Fruit fly (Drosophila melanogaster) whole organism, embryonic: ENCODE data around the gene wwk.

Experiments
- Aef1 ChIP-seq: fragments of 200-800 bp; sonication (Bioruptor generic); IDR thresholded peaks from 3 replicates; pipeline ENCODE4 v1.3.6; 2022; ENCODE audit warnings: missing biosample characterization, missing genetic modification characterization
- CG11723 ChIP-seq: fragments of 200-800 bp; sonication (Bioruptor generic); optimal IDR thresholded peaks from 2 replicates; lab custom pipeline; 2017; ENCODE audit warnings: missing biosample characterization, mild to moderate bottlenecking, missing genetic modification characterization
- CG12104 ChIP-seq: fragments of 200-800 bp; sonication (Bioruptor generic); optimal IDR thresholded peaks from 3 replicates; lab custom pipeline; 2016; ENCODE audit warnings: missing biosample characterization, missing genetic modification characterization
- CG12659 ChIP-seq: fragments of 200-800 bp; sonication (Bioruptor generic); optimal IDR thresholded peaks from 3 replicates; lab custom pipeline; 2017; ENCODE audit warnings: mild to moderate bottlenecking, missing biosample characterization, missing genetic modification reagents, missing genetic modification characterization
- CG13287 ChIP-seq: fragments of 200-800 bp; sonication (Bioruptor generic); IDR thresholded peaks from 2 replicates; pipeline ENCODE4 v1.3.6; 2022; ENCODE audit warnings: missing biosample characterization, missing genetic modification characterization; ENCODE audit not compliant: partially characterized antibody
- CG17186 ChIP-seq: fragments of 200-800 bp; sonication (Bioruptor generic); optimal IDR thresholded peaks from 3 replicates; lab custom pipeline; 2017; ENCODE audit warnings: missing biosample characterization, missing genetic modification reagents, missing genetic modification characterization
- CG17359 ChIP-seq: fragments of 200-800 bp; sonication (Bioruptor generic); optimal IDR thresholded peaks from 3 replicates; lab custom pipeline; 2018; ENCODE audit warnings: missing biosample characterization, mild to moderate bottlenecking, missing genetic modification characterization, moderate library complexity
- CG2202 ChIP-seq: fragments of 200-800 bp; sonication (Bioruptor generic); optimal IDR thresholded peaks from 2 replicates; lab custom pipeline; 2018; ENCODE audit warnings: missing biosample characterization, mild to moderate bottlenecking, missing genetic modification characterization
- CG2889 ChIP-seq: fragments of 200-800 bp; sonication (Bioruptor generic); IDR thresholded peaks from 3 replicates; pipeline ENCODE4 v1.3.6; 2022; ENCODE audit warnings: missing biosample characterization, missing genetic modification characterization
- CG31224 ChIP-seq: fragments of 200-800 bp; sonication (Bioruptor generic); IDR thresholded peaks from 2 replicates; pipeline ENCODE4 v1.3.6; 2022; ENCODE audit warnings: missing biosample characterization, missing genetic modification characterization
- CG3407 ChIP-seq: fragments of 200-800 bp; sonication (Bioruptor generic); optimal IDR thresholded peaks from 2 replicates; lab custom pipeline; 2018; ENCODE audit warnings: missing biosample characterization, mild to moderate bottlenecking, missing genetic modification characterization
- CG34224 ChIP-seq: fragments of 200-800 bp; sonication (Bioruptor generic); IDR thresholded peaks from 3 replicates; pipeline ENCODE4 v1.3.6; 2022; ENCODE audit warnings: missing biosample characterization, missing genetic modification characterization; ENCODE audit not compliant: partially characterized antibody
- CG4360 ChIP-seq: fragments of 200-800 bp; sonication (Bioruptor generic); IDR thresholded peaks from 2 replicates; pipeline ENCODE4 v1.3.6; 2022; ENCODE audit warnings: missing biosample characterization, missing genetic modification characterization
- CG6854 ChIP-seq: fragments of 200-800 bp; sonication (Bioruptor generic); optimal IDR thresholded peaks from 3 replicates; lab custom pipeline; 2017; ENCODE audit warnings: missing biosample characterization, mild to moderate bottlenecking, missing genetic modification characterization
- CG8089 ChIP-seq: fragments of 200-800 bp; sonication (Bioruptor generic); optimal IDR thresholded peaks from 3 replicates; lab custom pipeline; 2016; ENCODE audit warnings: missing biosample characterization, missing genetic modification characterization
- CG8388 ChIP-seq: fragments of 200-800 bp; sonication (Bioruptor generic); optimal IDR thresholded peaks from 2 replicates; lab custom pipeline; 2019; ENCODE audit warnings: missing biosample characterization, mild to moderate bottlenecking, missing genetic modification characterization, moderate library complexity
- CHES-1-like ChIP-seq: fragments of 200-800 bp; sonication (Bioruptor generic); optimal IDR thresholded peaks from 2 replicates; lab custom pipeline; 2016; ENCODE audit warnings: missing biosample characterization, missing genetic modification characterization
- Dll ChIP-seq: fragments of 200-800 bp; sonication (Bioruptor generic); IDR thresholded peaks from 4 replicates; pipeline ENCODE4 v1.3.6; 2022; ENCODE audit warnings: missing biosample characterization, missing genetic modification characterization; ENCODE audit not compliant: partially characterized antibody
- Doc2 ChIP-seq: fragments of 200-800 bp; sonication (Bioruptor generic); IDR thresholded peaks from 2 replicates; pipeline ENCODE4 v1.3.6; 2022; ENCODE audit warnings: missing biosample characterization, missing genetic modification characterization
- Dref ChIP-seq: fragments of 200-800 bp; sonication (Bioruptor generic); IDR thresholded peaks from 2 replicates; pipeline ENCODE4 v1.3.6; 2022; ENCODE audit warnings: missing biosample characterization, missing genetic modification characterization
- Med ChIP-seq: fragments of 200-800 bp; sonication (Bioruptor generic); peaks from one replicate; lab custom pipeline; 2016; ENCODE audit warnings: missing biosample characterization, missing genetic modification characterization, mild to moderate bottlenecking, inconsistent platforms, moderate library complexity
- NC2β ChIP-seq: fragments of 200-800 bp; sonication (Bioruptor generic); optimal IDR thresholded peaks from 2 replicates; lab custom pipeline; 2016; ENCODE audit warnings: missing biosample characterization, missing genetic modification characterization
- Oaz ChIP-seq: fragments of 200-800 bp; sonication (Bioruptor generic); IDR thresholded peaks from 2 replicates; pipeline ENCODE4 v1.3.6; 2022; ENCODE audit warnings: missing biosample characterization, missing genetic modification characterization
- Sry-β ChIP-seq: fragments of 200-800 bp; sonication (Bioruptor generic); optimal IDR thresholded peaks from 2 replicates; lab custom pipeline; 2018; ENCODE audit warnings: missing biosample characterization, mild to moderate bottlenecking, missing genetic modification characterization, moderate library complexity
- abd-A ChIP-seq: fragments of 200-800 bp; sonication (Bioruptor generic); optimal IDR thresholded peaks from 3 replicates; lab custom pipeline; 2019; ENCODE audit warnings: missing biosample characterization, mild to moderate bottlenecking, missing genetic modification characterization, moderate library complexity
- al ChIP-seq: fragments of 200-800 bp; sonication (Bioruptor generic); IDR thresholded peaks from 2 replicates; pipeline ENCODE4 v1.3.6; 2022; ENCODE audit warnings: missing biosample characterization, missing genetic modification characterization
- ase ChIP-seq: fragments of 200-800 bp; sonication (Bioruptor generic); IDR thresholded peaks from 3 replicates; pipeline ENCODE4 v1.3.6; 2022; ENCODE audit warnings: missing biosample characterization, missing genetic modification characterization
- bowl ChIP-seq: fragments of 200-800 bp; sonication (Bioruptor generic); IDR thresholded peaks from 2 replicates; pipeline ENCODE4 v1.3.6; 2022; ENCODE audit warnings: missing biosample characterization, missing genetic modification characterization
- chn ChIP-seq: fragments of 200-800 bp; sonication (Bioruptor generic); optimal IDR thresholded peaks from 2 replicates; lab custom pipeline; 2016; ENCODE audit warnings: missing biosample characterization, missing genetic modification characterization
- gce ChIP-seq: fragments of 200-800 bp; sonication (Bioruptor generic); IDR thresholded peaks from 3 replicates; pipeline ENCODE4 v1.3.6; 2022; ENCODE audit warnings: missing biosample characterization, missing genetic modification characterization
- gcm ChIP-seq: fragments of 200-800 bp; sonication (Bioruptor generic); optimal IDR thresholded peaks from 2 replicates; lab custom pipeline; 2019; ENCODE audit warnings: missing biosample characterization, mild to moderate bottlenecking, missing genetic modification characterization, moderate library complexity
- gem ChIP-seq: fragments of 200-800 bp; sonication (Bioruptor generic); optimal IDR thresholded peaks from 2 replicates; lab custom pipeline; 2019; ENCODE audit warnings: missing biosample characterization, mild to moderate bottlenecking, missing genetic modification characterization, moderate library complexity
- ham ChIP-seq: fragments of 200-800 bp; sonication (Bioruptor generic); IDR thresholded peaks from 2 replicates; pipeline ENCODE4 v1.3.6; 2022; ENCODE audit warnings: missing biosample characterization, missing genetic modification characterization
- hth ChIP-seq: fragments of >200 bp; optimal IDR thresholded peaks from 2 replicates; lab custom pipeline; 2017; ENCODE audit warnings: inconsistent platforms
- inv ChIP-seq: fragments of 200-800 bp; sonication (Bioruptor generic); IDR thresholded peaks from 2 replicates; pipeline ENCODE4 v1.3.6; 2022; ENCODE audit warnings: missing biosample characterization, missing genetic modification characterization; ENCODE audit not compliant: partially characterized antibody
- jigr1 ChIP-seq: fragments of 200-800 bp; sonication (Bioruptor generic); IDR thresholded peaks from 3 replicates; pipeline ENCODE4 v1.3.6; 2022; ENCODE audit warnings: missing biosample characterization, missing genetic modification characterization
- ken ChIP-seq: fragments of 200-800 bp; sonication (Bioruptor generic); IDR thresholded peaks from 3 replicates; pipeline ENCODE4 v1.3.6; 2022; ENCODE audit warnings: missing biosample characterization, missing genetic modification characterization
- luna ChIP-seq: fragments of 200-800 bp; sonication (Bioruptor generic); optimal IDR thresholded peaks from 2 replicates; lab custom pipeline; 2016; ENCODE audit warnings: missing biosample characterization, missing genetic modification characterization
- mld ChIP-seq: fragments of 200-800 bp; sonication (Bioruptor generic); IDR thresholded peaks from 3 replicates; pipeline ENCODE4 v1.3.6; 2022; ENCODE audit warnings: missing biosample characterization, missing genetic modification characterization; ENCODE audit not compliant: partially characterized antibody
- onecut ChIP-seq: fragments of 200-800 bp; sonication (Bioruptor generic); IDR thresholded peaks from 2 replicates; pipeline ENCODE4 v1.3.6; 2022; ENCODE audit warnings: missing biosample characterization, missing genetic modification characterization
- peb ChIP-seq: fragments of 200-800 bp; sonication (Bioruptor generic); IDR thresholded peaks from 2 replicates; pipeline ENCODE4 v1.3.6; 2022; ENCODE audit warnings: missing biosample characterization, missing genetic modification characterization
- salm ChIP-seq: fragments of 200-800 bp; sonication (Bioruptor generic); optimal IDR thresholded peaks from 2 replicates; lab custom pipeline; 2018; ENCODE audit warnings: missing biosample characterization, mild to moderate bottlenecking, missing genetic modification characterization
- sim ChIP-seq: fragments of 200-800 bp; sonication (Bioruptor generic); IDR thresholded peaks from 2 replicates; pipeline ENCODE4 v1.3.6; 2022; ENCODE audit warnings: missing biosample characterization, missing genetic modification characterization
- sisA ChIP-seq: fragments of 200-800 bp; sonication (Bioruptor generic); IDR thresholded peaks from 2 replicates; pipeline ENCODE4 v1.3.6; 2022; ENCODE audit warnings: missing biosample characterization, missing genetic modification characterization
- so ChIP-seq: fragments of 200-800 bp; sonication (Bioruptor generic); IDR thresholded peaks from 3 replicates; pipeline ENCODE4 v1.3.6; 2022; ENCODE audit warnings: missing biosample characterization, missing genetic modification characterization
- tgo ChIP-seq: fragments of 200-800 bp; sonication (Bioruptor generic); IDR thresholded peaks from 3 replicates; pipeline ENCODE4 v1.3.6; 2022; ENCODE audit warnings: missing biosample characterization, missing genetic modification characterization
- vvl ChIP-seq: fragments of 200-800 bp; sonication (Bioruptor generic); IDR thresholded peaks from 2 replicates; pipeline ENCODE4 v1.3.6; 2022; ENCODE audit warnings: missing biosample characterization, missing genetic modification characterization
- zfh1 ChIP-seq: fragments of 200-800 bp; sonication (Bioruptor generic); IDR thresholded peaks from 3 replicates; pipeline ENCODE4 v1.3.6; 2022; ENCODE audit warnings: missing biosample characterization, missing genetic modification characterization
- zfh2 ChIP-seq: fragments of 200-800 bp; sonication (Bioruptor generic); optimal IDR thresholded peaks from 2 replicates; lab custom pipeline; 2016; ENCODE audit warnings: missing biosample characterization, missing genetic modification characterization

The wwk gene

DNA sequence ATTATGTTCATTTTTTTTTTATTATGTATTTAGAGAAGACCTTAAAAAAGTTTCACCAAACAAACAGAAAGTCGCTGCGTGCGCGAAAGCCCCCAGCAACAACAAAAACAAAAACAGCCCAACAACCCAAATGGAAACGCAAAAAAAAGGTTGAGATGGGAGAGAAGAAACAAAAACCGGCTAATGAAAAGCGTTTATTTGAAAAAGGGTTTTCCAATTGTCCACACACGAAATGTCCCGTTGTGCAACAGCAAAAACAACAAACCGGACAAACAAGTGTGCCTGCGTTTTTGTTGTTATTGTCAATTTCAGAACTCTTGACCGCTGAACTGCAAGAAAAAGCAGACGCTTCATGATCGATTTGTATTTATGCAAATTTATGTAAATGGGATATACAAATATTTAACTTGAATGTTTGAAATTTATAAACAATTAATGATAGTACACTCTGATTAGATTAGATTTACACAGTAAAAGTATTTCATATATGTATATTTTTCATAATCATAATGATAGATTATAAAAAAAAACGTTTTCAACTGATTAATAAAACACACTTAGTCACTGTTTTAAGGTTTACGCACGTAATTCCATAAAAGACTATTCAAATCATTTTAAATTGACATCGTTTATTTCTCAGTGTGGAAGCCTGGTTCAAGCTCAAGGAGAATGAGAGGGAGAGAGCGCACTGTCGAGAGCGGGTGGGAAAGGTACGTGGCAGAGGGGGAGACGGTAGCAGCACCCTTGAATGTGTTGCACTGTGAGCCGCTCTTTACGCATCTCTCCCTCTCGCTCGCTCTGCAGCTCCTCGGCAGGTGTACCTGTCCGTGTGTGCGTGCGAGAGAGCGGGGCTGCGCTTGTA lies 18.0 kb upstream of the wwk start (continued):
- TF ChIP-seq zfh1 (GFP tag; lab: Robert Waterston, UW) = peak; percentile 80
- TF ChIP-seq onecut (GFP tag; lab: Robert Waterston, UW) = peak; percentile 56
- peak; percentile 73 for TF ChIP-seq CG12659 (GFP tag; lab: Kevin White, UChicago)
- peak; percentile 88 for TF ChIP-seq gem (tag; lab: Kevin White, UChicago)
- TF ChIP-seq al (GFP tag; lab: Robert Waterston, UW) = peak; percentile 43
- TF ChIP-seq tgo = peak; percentile 78
- 0 out of 3 replicates have a peak, but pooled peaks have one; percentile 47 for TF ChIP-seq so
- TF ChIP-seq CG17186 (GFP tag; lab: Kevin White, UChicago) = no peak
- TF ChIP-seq CG34224 (GFP tag; lab: Robert Waterston, UW) = no peak
- no peak for TF ChIP-seq CG13287 (GFP tag; lab: Robert Waterston, UW)
- peak; percentile 80 for TF ChIP-seq CG4360 (GFP tag; lab: Robert Waterston, UW)
- peak; percentile 80 for TF ChIP-seq Med
- TF ChIP-seq hth (lab: Kevin White, UChicago) = no peak
- no peak for TF ChIP-seq CG8089 (GFP tag; lab: Kevin White, UChicago)
- TF ChIP-seq CG6854 (GFP tag; lab: Kevin White, UChicago) = peak; percentile 65
- TF ChIP-seq NC2β (GFP tag; lab: Kevin White, UChicago) = no peak
- TF ChIP-seq abd-A (tag; lab: Kevin White, UChicago) = no peak
- TF ChIP-seq Aef1 (GFP tag; lab: Robert Waterston, UW) = peak; percentile 59; the same call in 2 of the 3 replicates
- TF ChIP-seq zfh2 (GFP tag; lab: Kevin White, UChicago) = no peak
- 0 out of 3 replicates have a peak, but pooled peaks have one; percentile 7 for TF ChIP-seq mld (GFP tag; lab: Robert Waterston, UW)
- peak; percentile 72; the same call in 1 of the 3 replicates for TF ChIP-seq ken (GFP tag; lab: Robert Waterston, UW)
- TF ChIP-seq peb (GFP tag; lab: Robert Waterston, UW) = peak; percentile 54
- 0 out of 3 replicates have a peak, but pooled peaks have one; percentile 29 for TF ChIP-seq jigr1 (GFP tag; lab: Robert Waterston, UW)
- TF ChIP-seq Dll (GFP tag; lab: Robert Waterston, UW) = no peak
- TF ChIP-seq ase (GFP tag; lab: Robert Waterston, UW) = peak; percentile 77; the same call in 1 of the 3 replicates
- TF ChIP-seq CG2202 (tag; lab: Kevin White, UChicago) = peak; percentile 43
- TF ChIP-seq ham (GFP tag; lab: Robert Waterston, UW) = no peak
- peak; percentile 74 for TF ChIP-seq gcm (GFP tag; lab: Kevin White, UChicago)
- TF ChIP-seq CHES-1-like (GFP tag; lab: Kevin White, UChicago) = no peak
- TF ChIP-seq bowl (GFP tag; lab: Robert Waterston, UW) = no peak
- peak; percentile 75 for TF ChIP-seq CG12104 (GFP tag; lab: Kevin White, UChicago)
- peak; percentile 64 for TF ChIP-seq CG3407
- TF ChIP-seq CG2889 (GFP tag; lab: Robert Waterston, UW) = peak; percentile 51; the same call in 1 of the 3 replicates
- TF ChIP-seq CG11723 (GFP tag; lab: Kevin White, UChicago) = peak; percentile 68
- peak; percentile 77 for TF ChIP-seq sisA
- 0 out of 3 replicates have a peak, but pooled peaks have one; percentile 29 for TF ChIP-seq gce (GFP tag; lab: Robert Waterston, UW)
- no peak for TF ChIP-seq Doc2
- TF ChIP-seq chn = peak; percentile 60
- peak; percentile 21 for TF ChIP-seq Sry-β (GFP tag; lab: Kevin White, UChicago)
- TF ChIP-seq CG17359 (tag; lab: Kevin White, UChicago) = peak; percentile 78
- TF ChIP-seq salm (tag; lab: Kevin White, UChicago) = peak; percentile 58
- no peak for TF ChIP-seq Dref
- TF ChIP-seq luna = no peak
- peak; percentile 40; the same call in 1 of the 2 replicates for TF ChIP-seq CG31224
- TF ChIP-seq CG8388 = peak; percentile 69
- 0 out of 2 replicates have a peak, but pooled peaks have one; percentile 43 for TF ChIP-seq Oaz (GFP tag; lab: Robert Waterston, UW)
- TF ChIP-seq sim = no peak; the same call in 1 of the 2 replicates
- TF ChIP-seq vvl (GFP tag; lab: Robert Waterston, UW) = peak; percentile 88
- TF ChIP-seq inv = no peak
